Fruit fly (Drosophila melanogaster): Measurements from ENCODE around the gene bnk.

Gene bnk

dm6 chr3R:31222125-31222889, 29.1 kb downstream of the bnk start (continued):
- TF ChIP-seq CG10147 (GFP tag; optimal IDR thresholded peaks at IDR 0.05) (peak; percentile 88), trh (GFP tag; optimal IDR thresholded peaks at IDR 0.05) (peak; percentile 41), CrebB (tag; optimal IDR thresholded peaks at IDR 0.05) (peak; percentile 76), gcm2 (GFP tag; optimal IDR thresholded peaks at IDR 0.05) (peak; percentile 29), run (tag; optimal IDR thresholded peaks at IDR 0.05) (peak; percentile 48), E2f1 (GFP tag; IDR thresholded peaks at IDR 0.05) (no peak), seq (GFP tag; IDR thresholded peaks at IDR 0.05) (no peak), Ssrp (tag; optimal IDR thresholded peaks at IDR 0.05) (peak; percentile 82), Fer1 (GFP tag; optimal IDR thresholded peaks at IDR 0.05) (peak; percentile 93), CG11085 (GFP tag; IDR thresholded peaks at IDR 0.05) (no peak), CG2678 (tag; optimal IDR thresholded peaks at IDR 0.05) (peak; percentile 91), Deaf1 (tag; optimal IDR thresholded peaks at IDR 0.05) (peak; percentile 47), Opbp (GFP tag; IDR thresholded peaks at IDR 0.05; ENCODE audit: partially characterized antibody) (no peak), hkb (optimal IDR thresholded peaks at IDR 0.05) (peak; percentile 2), hkb (GFP tag; IDR thresholded peaks at IDR 0.05) (no peak), sisA (GFP tag; IDR thresholded peaks at IDR 0.05) (no peak), zfh2 (GFP tag; optimal IDR thresholded peaks at IDR 0.05) (peak; percentile 70), yki (optimal IDR thresholded peaks at IDR 0.05) (no peak), chif (GFP tag; optimal IDR thresholded peaks at IDR 0.05) (peak; percentile 67 to 87), shn (GFP tag; optimal IDR thresholded peaks at IDR 0.05) (peak; percentile 85), Adf1 (GFP tag; IDR thresholded peaks at IDR 0.05) (no peak), pnt (GFP tag; optimal IDR thresholded peaks at IDR 0.05) (peak; percentile 83), CG32767 (GFP tag; IDR thresholded peaks at IDR 0.05) (no peak), cas (GFP tag; IDR thresholded peaks at IDR 0.05) (no peak), Oli (tag; optimal IDR thresholded peaks at IDR 0.05) (peak; percentile 88), Atf6 (GFP tag; IDR thresholded peaks at IDR 0.05) (no peak), fd96Cb (tag; optimal IDR thresholded peaks at IDR 0.05) (peak; percentile 81), CHES-1-like (GFP tag; optimal IDR thresholded peaks at IDR 0.05) (peak; percentile 76), twi (tag; optimal IDR thresholded peaks at IDR 0.05) (peak; percentile 72), HLHmδ (GFP tag; optimal IDR thresholded peaks at IDR 0.05) (no peak), CG14710 (tag; optimal IDR thresholded peaks at IDR 0.05) (peak; percentile 75), Trl (optimal IDR thresholded peaks at IDR 0.05) (peak in 1 of 2 experiments; percentile 43), Trl (GFP tag; optimal IDR thresholded peaks at IDR 0.05) (peak; percentile 86), HmgZ (tag; optimal IDR thresholded peaks at IDR 0.05) (peak; percentile 85), CG18619 (GFP tag; optimal IDR thresholded peaks at IDR 0.05) (peak; percentile 89), pho (GFP tag; optimal IDR thresholded peaks at IDR 0.05) (peak; percentile 84), ftz-f1 (GFP tag; optimal IDR thresholded peaks at IDR 0.05) (no peak), Atf-2 (GFP tag; optimal IDR thresholded peaks at IDR 0.05) (peak; percentile 83), eyg (GFP tag; optimal IDR thresholded peaks at IDR 0.05) (peak; percentile 56), CG31441 (GFP tag; IDR thresholded peaks at IDR 0.05) (no peak), CG16863 (GFP tag; optimal IDR thresholded peaks at IDR 0.05) (peak; percentile 86), CG1233 (GFP tag; optimal IDR thresholded peaks at IDR 0.05) (peak; percentile 76), CG1832 (GFP tag; optimal IDR thresholded peaks at IDR 0.05) (no peak), CG17328 (GFP tag; IDR thresholded peaks at IDR 0.05) (no peak), Lhr (GFP tag; optimal IDR thresholded peaks at IDR 0.05) (peak; percentile 54), wor (GFP tag; IDR thresholded peaks at IDR 0.05) (no peak), CG8290 (GFP tag; optimal IDR thresholded peaks at IDR 0.05) (peak; percentile 57), CG8290 (tag; optimal IDR thresholded peaks at IDR 0.05) (peak in 1 of 2 experiments; percentile 81), amos (GFP tag; IDR thresholded peaks at IDR 0.05; ENCODE audit: partially characterized antibody) (no peak), Lim3 (GFP tag; IDR thresholded peaks at IDR 0.05) (no peak), inv (GFP tag; IDR thresholded peaks at IDR 0.05; ENCODE audit: partially characterized antibody) (no peak), NC2β (GFP tag; optimal IDR thresholded peaks at IDR 0.05) (peak; percentile 79)
